Fruit fly (Drosophila melanogaster) whole organism, embryonic: ENCODE measurements around the gene CG4951.

Experiments
- B-H2 ChIP-seq: fragments of 200-800 bp; sonication (Bioruptor generic); optimal IDR thresholded peaks from 2 replicates; lab custom pipeline; 2018; ENCODE audit warnings: missing biosample characterization, mild to moderate bottlenecking, missing genetic modification characterization
- Bteb2 ChIP-seq: fragments of 200-800 bp; sonication (Bioruptor generic); optimal IDR thresholded peaks from 2 replicates; lab custom pipeline; 2016; ENCODE audit warnings: missing biosample characterization, missing genetic modification characterization
- CG12155 ChIP-seq: fragments of 200-800 bp; sonication (Bioruptor generic); optimal IDR thresholded peaks from 3 replicates; lab custom pipeline; 2016; ENCODE audit warnings: missing biosample characterization, missing genetic modification characterization
- CG12391 ChIP-seq: fragments of 200-800 bp; sonication (Bioruptor generic); optimal IDR thresholded peaks from 3 replicates; lab custom pipeline; 2018; ENCODE audit warnings: missing biosample characterization, mild to moderate bottlenecking, missing genetic modification characterization, moderate library complexity
- CG14014 ChIP-seq: fragments of 200-800 bp; sonication (Bioruptor generic); IDR thresholded peaks from 2 replicates; pipeline ENCODE4 v1.3.6; 2022; ENCODE audit warnings: missing biosample characterization, missing genetic modification characterization
- CG17568 ChIP-seq: fragments of 200-800 bp; sonication (Bioruptor generic); optimal IDR thresholded peaks from 2 replicates; lab custom pipeline; 2018; ENCODE audit warnings: missing biosample characterization, mild to moderate bottlenecking, missing genetic modification characterization, moderate library complexity
- CG2199 ChIP-seq: fragments of 200-800 bp; sonication (Bioruptor generic); IDR thresholded peaks from 3 replicates; pipeline ENCODE4 v1.3.6; 2022; ENCODE audit warnings: missing biosample characterization, missing genetic modification characterization
- CG31224 ChIP-seq: fragments of 200-800 bp; sonication (Bioruptor generic); IDR thresholded peaks from 2 replicates; pipeline ENCODE4 v1.3.6; 2022; ENCODE audit warnings: missing biosample characterization, missing genetic modification characterization
- CG34224 ChIP-seq: fragments of 200-800 bp; sonication (Bioruptor generic); IDR thresholded peaks from 3 replicates; pipeline ENCODE4 v1.3.6; 2022; ENCODE audit warnings: missing biosample characterization, missing genetic modification characterization; ENCODE audit not compliant: partially characterized antibody
- CG4360 ChIP-seq: fragments of 200-800 bp; sonication (Bioruptor generic); IDR thresholded peaks from 2 replicates; pipeline ENCODE4 v1.3.6; 2022; ENCODE audit warnings: missing biosample characterization, missing genetic modification characterization
- CG5180 ChIP-seq: fragments of 200-800 bp; sonication (Bioruptor generic); optimal IDR thresholded peaks from 3 replicates; lab custom pipeline; 2017; ENCODE audit warnings: missing biosample characterization, missing genetic modification characterization, mild to moderate bottlenecking, moderate library complexity, missing genetic modification reagents
- CG8089 ChIP-seq: fragments of 200-800 bp; sonication (Bioruptor generic); optimal IDR thresholded peaks from 3 replicates; lab custom pipeline; 2016; ENCODE audit warnings: missing biosample characterization, missing genetic modification characterization
- Chrac-16 ChIP-seq: fragments of 200-800 bp; sonication (Bioruptor generic); optimal IDR thresholded peaks from 3 replicates; lab custom pipeline; 2016; ENCODE audit warnings: missing biosample characterization, missing genetic modification characterization
- Deaf1 ChIP-seq: fragments of 200-800 bp; optimal IDR thresholded peaks from 3 replicates; lab custom pipeline; 2019; ENCODE audit warnings: missing biosample characterization, mild to moderate bottlenecking, missing genetic modification characterization, moderate library complexity
- Dfd ChIP-seq, 2 experiments: fragments of >200 bp; optimal IDR thresholded peaks; 2 replicates each; lab custom pipeline; 2017; ENCODE audit warnings: missing biosample characterization in 2 of 2, missing genetic modification characterization in 2 of 2
- E2f2 ChIP-seq: fragments of 200-800 bp; sonication (Bioruptor generic); IDR thresholded peaks from 2 replicates; pipeline ENCODE4 v1.3.6; 2022; ENCODE audit warnings: missing biosample characterization, missing genetic modification characterization
- Hr51 ChIP-seq, 2 experiments: fragments of 200-800 bp; sonication (Bioruptor generic); optimal IDR thresholded peaks; 2 replicates in 1 of 2; 3 replicates in 1 of 2; lab custom pipeline; 2016 to 2018; ENCODE audit warnings: missing biosample characterization in 2 of 2, missing genetic modification characterization in 2 of 2, mild to moderate bottlenecking in 1 of 2, moderate library complexity in 1 of 2
- Jarid2 ChIP-seq: fragments of 200-800 bp; sonication (Bioruptor generic); optimal IDR thresholded peaks from 3 replicates; lab custom pipeline; 2017; ENCODE audit warnings: mild to moderate bottlenecking, missing biosample characterization, missing genetic modification reagents, missing genetic modification characterization
- Med ChIP-seq: fragments of 200-800 bp; sonication (Bioruptor generic); peaks from one replicate; lab custom pipeline; 2016; ENCODE audit warnings: missing biosample characterization, missing genetic modification characterization, mild to moderate bottlenecking, inconsistent platforms, moderate library complexity
- Nf-YC ChIP-seq: fragments of 200-800 bp; optimal IDR thresholded peaks from 3 replicates; lab custom pipeline; 2019; ENCODE audit warnings: missing biosample characterization, mild to moderate bottlenecking, missing genetic modification characterization, moderate library complexity
- PHDP ChIP-seq: fragments of 200-800 bp; sonication (Bioruptor generic); optimal IDR thresholded peaks from 3 replicates; lab custom pipeline; 2018; ENCODE audit warnings: missing biosample characterization, mild to moderate bottlenecking, missing genetic modification characterization, moderate library complexity
- Ravus ChIP-seq: fragments of 200-800 bp; sonication (Bioruptor generic); IDR thresholded peaks from 2 replicates; pipeline ENCODE4 v1.3.6; 2022; ENCODE audit warnings: missing biosample characterization, missing genetic modification characterization
- Ssrp ChIP-seq: fragments of 200-800 bp; sonication (Bioruptor generic); optimal IDR thresholded peaks from 2 replicates; lab custom pipeline; 2018; ENCODE audit warnings: missing biosample characterization, mild to moderate bottlenecking, missing genetic modification characterization, moderate library complexity
- amos ChIP-seq: fragments of 200-800 bp; sonication (Bioruptor generic); IDR thresholded peaks from 2 replicates; pipeline ENCODE4 v1.3.6; 2022; ENCODE audit warnings: missing biosample characterization, missing genetic modification characterization; ENCODE audit not compliant: partially characterized antibody
- cas ChIP-seq: fragments of 200-800 bp; sonication (Bioruptor generic); IDR thresholded peaks from 2 replicates; pipeline ENCODE4 v1.3.6; 2022; ENCODE audit warnings: missing biosample characterization, missing genetic modification characterization
- chinmo ChIP-seq: fragments of 200-800 bp; sonication (Bioruptor generic); IDR thresholded peaks from 4 replicates; pipeline ENCODE4 v1.3.6; 2022; ENCODE audit warnings: missing biosample characterization, missing genetic modification characterization; ENCODE audit not compliant: partially characterized antibody
- chm ChIP-seq: fragments of 200-800 bp; sonication (Bioruptor generic); IDR thresholded peaks from 2 replicates; pipeline ENCODE4 v1.3.6; 2022; ENCODE audit warnings: missing biosample characterization, missing genetic modification characterization
- dysf ChIP-seq: fragments of 200-800 bp; sonication (Bioruptor generic); IDR thresholded peaks from 3 replicates; pipeline ENCODE4 v1.3.6; 2022; ENCODE audit warnings: missing biosample characterization, missing genetic modification characterization
- ewg ChIP-seq: fragments of 200-800 bp; sonication (Bioruptor generic); optimal IDR thresholded peaks from 3 replicates; lab custom pipeline; 2017; ENCODE audit warnings: mild to moderate bottlenecking, missing biosample characterization, missing genetic modification reagents, missing genetic modification characterization
- grau ChIP-seq: fragments of 200-800 bp; optimal IDR thresholded peaks from 3 replicates; lab custom pipeline; 2019; ENCODE audit warnings: missing biosample characterization, mild to moderate bottlenecking, missing genetic modification characterization, moderate library complexity
- gro ChIP-seq: fragments of 200-800 bp; sonication (Bioruptor generic); optimal IDR thresholded peaks from 2 replicates; lab custom pipeline; 2016; ENCODE audit warnings: missing biosample characterization, missing genetic modification characterization
- hbn ChIP-seq: fragments of 200-800 bp; sonication (Bioruptor generic); IDR thresholded peaks from 2 replicates; pipeline ENCODE4 v1.3.6; 2022; ENCODE audit warnings: missing biosample characterization, missing genetic modification characterization; ENCODE audit not compliant: partially characterized antibody
- kay ChIP-seq: fragments of 200-800 bp; sonication (Bioruptor generic); optimal IDR thresholded peaks from 2 replicates; lab custom pipeline; 2016; ENCODE audit warnings: missing biosample characterization, missing genetic modification characterization
- oc ChIP-seq: fragments of 200-800 bp; sonication (Bioruptor generic); optimal IDR thresholded peaks from 2 replicates; lab custom pipeline; 2018; ENCODE audit warnings: missing biosample characterization, mild to moderate bottlenecking, missing genetic modification characterization, moderate library complexity
- otp ChIP-seq: fragments of 200-800 bp; sonication (Bioruptor generic); IDR thresholded peaks from 3 replicates; pipeline ENCODE4, ENCODE4 v1.3.6; 2022; ENCODE audit warnings: missing biosample characterization, missing genetic modification characterization
- psq ChIP-seq: fragments of 200-800 bp; sonication (Bioruptor generic); optimal IDR thresholded peaks from 2 replicates; lab custom pipeline; 2017; ENCODE audit warnings: missing biosample characterization, missing genetic modification characterization
- scrt ChIP-seq: fragments of 200-800 bp; sonication (Bioruptor generic); optimal IDR thresholded peaks from 2 replicates; lab custom pipeline; 2018; ENCODE audit warnings: missing biosample characterization, mild to moderate bottlenecking, missing genetic modification characterization, moderate library complexity
- sens ChIP-seq: fragments of 200-800 bp; sonication (Bioruptor generic); peaks from one replicate; lab custom pipeline; 2016; ENCODE audit warnings: missing biosample characterization, missing genetic modification characterization
- sens-2 ChIP-seq: fragments of 200-800 bp; sonication (Bioruptor generic); IDR thresholded peaks from 2 replicates; pipeline ENCODE4 v1.3.6; 2022; ENCODE audit warnings: missing biosample characterization, missing genetic modification characterization
- sima ChIP-seq: fragments of 200-800 bp; sonication (Bioruptor generic); optimal IDR thresholded peaks from 2 replicates; lab custom pipeline; 2016; ENCODE audit warnings: missing biosample characterization, missing genetic modification characterization

Gene CG4951

dm6 chr3R:27905695-27906094 is 48.2 kb downstream of the CG4951 start, which contains the start of gene CG34353 (continued):
- no peak for TF ChIP-seq Chrac-16
- peak; percentile 67 for TF ChIP-seq Med (GFP tag; lab: Kevin White, UChicago)
- TF ChIP-seq CG14014 = 0 out of 2 replicates have a peak, but pooled peaks have one; percentile 15
- TF ChIP-seq sens-2 (GFP tag; lab: Robert Waterston, UW) = no peak
- TF ChIP-seq PHDP = peak; percentile 20
- TF ChIP-seq chinmo (GFP tag; lab: Robert Waterston, UW) = peak; percentile 89; the same call in 3 of the 4 replicates
- TF ChIP-seq CG12155 (GFP tag; lab: Kevin White, UChicago) = peak; percentile 94
- peak; percentile 1 for TF ChIP-seq psq (GFP tag; lab: Kevin White, UChicago)
- TF ChIP-seq CG12391 = peak; percentile 4
- peak; percentile 34 for TF ChIP-seq gro
- peak; percentile 59 for TF ChIP-seq oc (tag; lab: Kevin White, UChicago)
- TF ChIP-seq Deaf1 = peak; percentile 99
- 0 out of 3 replicates have a peak, but pooled peaks have one; percentile 19 for TF ChIP-seq dysf (GFP tag; lab: Robert Waterston, UW)
- no peak for TF ChIP-seq Dfd (GFP tag; optimal IDR thresholded peaks at IDR 0.05; lab: Kevin White, UChicago)
- no peak for TF ChIP-seq sima
- peak; percentile 30; the same call in 1 of the 3 replicates for TF ChIP-seq CG34224 (GFP tag; lab: Robert Waterston, UW)
- TF ChIP-seq scrt = peak; percentile 98
- no peak for TF ChIP-seq kay
- peak; percentile 4 for TF ChIP-seq CG5180
- TF ChIP-seq CG8089 = peak; percentile 0
- TF ChIP-seq ewg (GFP tag; lab: Kevin White, UChicago) = peak; percentile 48
- TF ChIP-seq CG31224 = no peak
- TF ChIP-seq Hr51 (GFP tag; optimal IDR thresholded peaks at IDR 0.05; lab: Kevin White, UChicago) = no peak
- 0 out of 3 replicates have a peak, but pooled peaks have one; percentile 21 for TF ChIP-seq CG2199 (GFP tag; lab: Robert Waterston, UW)
- no peak for TF ChIP-seq Ravus (GFP tag; lab: Robert Waterston, UW)
- TF ChIP-seq E2f2 (GFP tag; lab: Robert Waterston, UW) = no peak
- no peak for TF ChIP-seq Bteb2
- no peak for TF ChIP-seq Ssrp (tag; lab: Kevin White, UChicago)
- peak; percentile 83 for TF ChIP-seq sens (GFP tag; lab: Kevin White, UChicago)
- peak; percentile 17; the same call in 1 of the 3 replicates for TF ChIP-seq otp (GFP tag; lab: Robert Waterston, UW)
- TF ChIP-seq CG4360 (GFP tag; lab: Robert Waterston, UW) = peak; percentile 58
- TF ChIP-seq cas = no peak
- TF ChIP-seq amos (GFP tag; lab: Robert Waterston, UW) = peak; percentile 28; the same call in 1 of the 2 replicates
- TF ChIP-seq chm (GFP tag; lab: Robert Waterston, UW) = peak; percentile 64
- peak; percentile 73 for TF ChIP-seq Nf-YC (tag; lab: Kevin White, UChicago)
- TF ChIP-seq CG17568 (GFP tag; lab: Kevin White, UChicago) = no peak
- no peak for TF ChIP-seq hbn (GFP tag; lab: Robert Waterston, UW)
- no peak for TF ChIP-seq grau (tag; lab: Kevin White, UChicago)
- peak; percentile 59 for TF ChIP-seq B-H2 (GFP tag; lab: Kevin White, UChicago)
- peak; percentile 70 for TF ChIP-seq Jarid2 (GFP tag; lab: Kevin White, UChicago)
